Worm (Caenorhabditis elegans) whole organism, L2 larva: ENCODE data around the gene nhr-35.

Experiments used
- C34F6.9 ChIP-seq: fragments of 150-350 bp; optimal IDR thresholded peaks from 2 replicates; lab custom pipeline; 2014; ENCODE audit warnings: missing biosample characterization, missing genetic modification characterization
- F13H6.1 ChIP-seq: sonication (generic microtip); optimal IDR thresholded peaks from 2 replicates; lab custom pipeline; 2016; ENCODE audit warnings: missing genetic modification characterization, missing compliant biosample characterization
- R02D3.7 ChIP-seq: fragments of 150-350 bp; optimal IDR thresholded peaks from 2 replicates; lab custom pipeline; 2014; ENCODE audit warnings: missing biosample characterization, missing genetic modification characterization
- ZK546.5 ChIP-seq: sonication (generic microtip); optimal IDR thresholded peaks from 2 replicates; lab custom pipeline; 2017; ENCODE audit warnings: missing biosample characterization, missing genetic modification characterization
- alr-1 ChIP-seq: fragments of 150-350 bp; optimal IDR thresholded peaks from 2 replicates; lab custom pipeline; 2014; ENCODE audit warnings: missing biosample characterization, missing genetic modification characterization
- ama-1 ChIP-seq: fragments of 150-350 bp; optimal IDR thresholded peaks from 2 replicates; lab custom pipeline; 2018; ENCODE audit warnings: inconsistent platforms
- blmp-1 ChIP-seq: sonication (generic microtip); optimal IDR thresholded peaks from 2 replicates; lab custom pipeline; 2017; ENCODE audit warnings: missing genetic modification characterization, mild to moderate bottlenecking, missing compliant biosample characterization, antibody characterized with exemption, moderate library complexity; ENCODE audit not compliant: insufficient read depth
- ceh-16 ChIP-seq: fragments of 150-350 bp; optimal IDR thresholded peaks from 2 replicates; lab custom pipeline; 2014; ENCODE audit warnings: missing biosample characterization, missing genetic modification characterization
- ceh-82 ChIP-seq: fragments of 150-350 bp; optimal IDR thresholded peaks from 2 replicates; lab custom pipeline; 2014; ENCODE audit warnings: missing biosample characterization, missing genetic modification characterization
- crh-2 ChIP-seq: sonication (generic microtip); optimal IDR thresholded peaks from 2 replicates; lab custom pipeline; 2017; ENCODE audit warnings: missing biosample characterization, missing genetic modification characterization
- dmd-4 ChIP-seq: sonication (generic microtip); optimal IDR thresholded peaks from 2 replicates; lab custom pipeline; 2017; ENCODE audit warnings: missing biosample characterization, missing genetic modification characterization
- elt-1 ChIP-seq: fragments of 150-350 bp; optimal IDR thresholded peaks from 2 replicates; lab custom pipeline; 2014; ENCODE audit warnings: missing biosample characterization, missing genetic modification characterization
- elt-3 ChIP-seq: sonication (generic microtip); optimal IDR thresholded peaks from 2 replicates; lab custom pipeline; 2017; ENCODE audit warnings: missing biosample characterization, missing genetic modification characterization
- fos-1 ChIP-seq: fragments of 150-350 bp; optimal IDR thresholded peaks from 2 replicates; lab custom pipeline; 2014; ENCODE audit warnings: missing biosample characterization, missing genetic modification characterization
- gmeb-1 ChIP-seq: fragments of 150-350 bp; optimal IDR thresholded peaks from 2 replicates; lab custom pipeline; 2014; ENCODE audit warnings: missing biosample characterization, missing genetic modification characterization
- lin-11 ChIP-seq: fragments of 150-350 bp; sonication (generic microtip); optimal IDR thresholded peaks from 2 replicates; lab custom pipeline; 2014; ENCODE audit warnings: missing biosample characterization, missing genetic modification characterization, inconsistent platforms, mixed read lengths
- lin-39 ChIP-seq: fragments of 150-350 bp; optimal IDR thresholded peaks from 2 replicates; lab custom pipeline; 2014; ENCODE audit warnings: missing biosample characterization, missing genetic modification reagents, missing genetic modification characterization
- lsy-2 ChIP-seq, 2 experiments: fragments of 150-350 bp in 1 of 2; sonication (generic microtip) in 1 of 2; optimal IDR thresholded peaks; 2 replicates each; lab custom pipeline; 2014 to 2017; ENCODE audit warnings: missing biosample characterization in 2 of 2, missing genetic modification characterization in 2 of 2
- mab-5 ChIP-seq: fragments of 150-350 bp; optimal IDR thresholded peaks from 2 replicates; lab custom pipeline; 2014; ENCODE audit warnings: missing biosample characterization, missing genetic modification characterization
- mbf-1 ChIP-seq: sonication (generic microtip); optimal IDR thresholded peaks from 2 replicates; lab custom pipeline; 2017; ENCODE audit warnings: missing biosample characterization, missing genetic modification characterization
- mdl-1 ChIP-seq, 2 experiments: fragments of 150-350 bp in 1 of 2; sonication (generic microtip) in 1 of 2; optimal IDR thresholded peaks; 2 replicates each; lab custom pipeline; 2017; ENCODE audit warnings: missing biosample characterization in 2 of 2, missing genetic modification characterization in 2 of 2
- nhr-10 ChIP-seq: sonication (generic microtip); optimal IDR thresholded peaks from 2 replicates; lab custom pipeline; 2017; ENCODE audit warnings: missing biosample characterization, missing genetic modification characterization
- nhr-129 ChIP-seq: fragments of 150-350 bp; optimal IDR thresholded peaks from 2 replicates; lab custom pipeline; 2014; ENCODE audit warnings: missing biosample characterization, missing genetic modification characterization
- nhr-21 ChIP-seq: fragments of 150-350 bp; optimal IDR thresholded peaks from 2 replicates; lab custom pipeline; 2014; ENCODE audit warnings: missing biosample characterization, missing genetic modification characterization
- nhr-23 ChIP-seq: fragments of 150-350 bp; optimal IDR thresholded peaks from 2 replicates; lab custom pipeline; 2014; ENCODE audit warnings: missing biosample characterization, missing genetic modification reagents, missing genetic modification characterization
- nhr-237 ChIP-seq: fragments of 150-350 bp; optimal IDR thresholded peaks from 2 replicates; lab custom pipeline; 2014; ENCODE audit warnings: missing biosample characterization, missing genetic modification characterization
- nhr-6 ChIP-seq: fragments of 150-350 bp; optimal IDR thresholded peaks from 2 replicates; lab custom pipeline; 2014; ENCODE audit warnings: missing biosample characterization, missing genetic modification characterization
- peb-1 ChIP-seq: fragments of 150-350 bp; optimal IDR thresholded peaks from 2 replicates; lab custom pipeline; 2014; ENCODE audit warnings: missing biosample characterization, missing genetic modification characterization
- sem-4 ChIP-seq: fragments of 150-350 bp; optimal IDR thresholded peaks from 2 replicates; lab custom pipeline; 2014; ENCODE audit warnings: missing biosample characterization, missing genetic modification reagents, missing genetic modification characterization
- skn-1 ChIP-seq: sonication (generic microtip); optimal IDR thresholded peaks from 2 replicates; lab custom pipeline; 2017; ENCODE audit warnings: missing biosample characterization, missing genetic modification characterization
- sma-9 ChIP-seq, 2 experiments: fragments of 150-350 bp in 1 of 2; sonication (generic microtip) in 1 of 2; optimal IDR thresholded peaks; 2 replicates each; lab custom pipeline; 2014 to 2016; ENCODE audit warnings: missing genetic modification characterization in 2 of 2, mild to moderate bottlenecking in 1 of 2, missing biosample characterization in 1 of 2, missing compliant biosample characterization in 1 of 2, missing genetic modification reagents in 1 of 2, moderate library complexity in 1 of 2
- snpc-4 ChIP-seq: fragments of 150-350 bp; optimal IDR thresholded peaks from 2 replicates; lab custom pipeline; 2014; ENCODE audit warnings: missing biosample characterization, missing genetic modification characterization
- unc-39 ChIP-seq: fragments of 150-350 bp; optimal IDR thresholded peaks from 2 replicates; lab custom pipeline; 2014; ENCODE audit warnings: missing biosample characterization, missing genetic modification characterization
- unc-55 ChIP-seq: fragments of 150-350 bp; sonication (generic microtip); optimal IDR thresholded peaks from 3 replicates; lab custom pipeline; 2014; ENCODE audit warnings: missing biosample characterization, missing genetic modification reagents, missing genetic modification characterization
- unc-62 ChIP-seq: fragments of 150-350 bp; optimal IDR thresholded peaks from 2 replicates; lab custom pipeline; 2014; ENCODE audit warnings: missing biosample characterization, missing genetic modification reagents, missing genetic modification characterization
- zag-1 ChIP-seq: fragments of 150-350 bp; optimal IDR thresholded peaks from 2 replicates; lab custom pipeline; 2014; ENCODE audit warnings: missing biosample characterization, missing genetic modification characterization
- ztf-11 ChIP-seq: sonication (generic microtip); optimal IDR thresholded peaks from 2 replicates; lab custom pipeline; 2017; ENCODE audit warnings: missing biosample characterization, missing genetic modification characterization
- ztf-4 ChIP-seq: fragments of 150-350 bp; optimal IDR thresholded peaks from 2 replicates; lab custom pipeline; 2014; ENCODE audit warnings: missing biosample characterization, missing genetic modification characterization

The nhr-35 gene

DNA sequence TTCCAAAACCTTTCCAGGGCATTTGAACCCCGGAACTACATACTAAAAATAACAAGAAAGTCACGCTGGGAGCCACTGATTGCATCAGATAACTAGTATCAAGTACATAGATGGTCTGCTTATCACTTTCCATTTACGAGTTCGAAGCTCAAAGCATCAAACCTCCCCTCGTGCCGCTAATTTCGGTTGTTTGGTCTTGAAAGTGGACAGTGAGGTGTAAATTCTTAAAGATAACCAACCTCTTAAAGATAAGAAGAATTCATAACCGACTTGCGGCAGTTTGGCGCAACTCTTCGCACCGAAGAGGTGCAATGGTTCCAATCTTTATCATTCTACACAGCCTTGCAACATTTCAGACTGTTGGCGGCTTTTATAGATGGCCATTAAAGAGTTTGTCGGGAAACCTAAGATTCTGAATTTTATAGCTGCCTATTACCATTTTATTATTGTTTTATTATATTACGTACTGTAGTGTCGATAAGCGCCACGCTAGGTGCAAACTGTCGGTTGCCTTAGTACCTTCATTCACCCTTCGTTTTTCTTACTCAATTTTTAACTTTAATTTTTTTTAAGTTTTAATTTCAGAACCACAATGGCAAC is 32.3 kb downstream of the nhr-35 start, which contains the start of gene amt-4:
Gene amt-4 (plus strand): TSS at position 586 of the 600 bp plus-strand sequence.
- TF ChIP-seq mab-5 (tag; lab: Kevin White, UChicago), result no peak
- TF ChIP-seq fos-1 (tag; lab: Kevin White, UChicago), result peak; percentile 80
- TF ChIP-seq peb-1 (tag; lab: Kevin White, UChicago), result no peak
- TF ChIP-seq crh-2 (tag; lab: Kevin White, UChicago), result peak; percentile 45
- peak; percentile 42 for TF ChIP-seq gmeb-1 (tag; lab: Kevin White, UChicago)
- TF ChIP-seq nhr-6 (tag; lab: Kevin White, UChicago), result no peak
- no peak for TF ChIP-seq nhr-237 (tag; lab: Kevin White, UChicago)
- no peak for TF ChIP-seq zag-1
- TF ChIP-seq ceh-82 (tag; lab: Kevin White, UChicago), result no peak
- TF ChIP-seq mbf-1 (tag; lab: Kevin White, UChicago), result no peak
- TF ChIP-seq F13H6.1 (tag; lab: Kevin White, UChicago), result peak; percentile 50
- no peak for TF ChIP-seq snpc-4
- TF ChIP-seq nhr-129 (tag; lab: Kevin White, UChicago), result peak; percentile 79
- TF ChIP-seq nhr-23, result no peak
- no peak for TF ChIP-seq ztf-4
- no peak for TF ChIP-seq lin-11 (tag; lab: Kevin White, UChicago)
- TF ChIP-seq unc-62, result no peak
- peak; percentile 82 for TF ChIP-seq sma-9 (GFP tag; optimal IDR thresholded peaks at IDR 0.05; lab: Kevin White, UChicago)
- no peak for TF ChIP-seq sma-9 (tag; optimal IDR thresholded peaks at IDR 0.05; lab: Kevin White, UChicago)
- TF ChIP-seq nhr-21 (tag; lab: Kevin White, UChicago), result no peak
- TF ChIP-seq alr-1 (tag; lab: Kevin White, UChicago), result no peak
- no peak for TF ChIP-seq R02D3.7
- TF ChIP-seq sem-4, result no peak
- no peak for TF ChIP-seq ama-1
- TF ChIP-seq unc-55 (GFP tag; lab: Kevin White, UChicago), result no peak
- no peak for TF ChIP-seq lin-39
- no peak for TF ChIP-seq C34F6.9 (tag; lab: Kevin White, UChicago)
- no peak for TF ChIP-seq ceh-16 (tag; lab: Kevin White, UChicago)
- no peak for TF ChIP-seq unc-39
- no peak for TF ChIP-seq elt-1 (tag; lab: Kevin White, UChicago)
- peak in 1 of 2 experiments; percentile 56 for TF ChIP-seq mdl-1 (tag; optimal IDR thresholded peaks at IDR 0.05; lab: Kevin White, UChicago)
- no peak for TF ChIP-seq elt-3 (tag; lab: Kevin White, UChicago)
- no peak for TF ChIP-seq dmd-4 (tag; lab: Kevin White, UChicago)
- TF ChIP-seq blmp-1, result no peak

DNA sequence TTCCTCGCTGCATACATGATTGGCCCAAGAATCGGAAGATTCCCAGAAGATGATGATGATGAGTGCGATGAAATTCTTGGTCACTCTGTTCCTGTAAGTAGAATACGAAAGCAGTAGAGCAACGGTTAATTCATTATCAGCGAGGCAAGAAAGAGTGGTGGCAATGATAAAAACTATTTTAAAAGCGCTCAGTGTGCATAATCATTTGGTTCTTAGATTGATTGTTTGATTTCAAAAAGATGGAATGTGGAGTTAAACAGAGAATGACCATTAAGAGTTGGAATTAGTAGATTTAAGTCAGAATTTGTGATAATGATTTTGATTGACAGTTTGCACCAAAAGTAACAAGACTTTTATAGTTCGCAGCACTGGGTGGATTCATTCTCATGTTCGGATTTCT is 34.6 kb downstream of the nhr-35 start:
- no peak for TF ChIP-seq gmeb-1 (tag; lab: Kevin White, UChicago)
- TF ChIP-seq zag-1, result no peak
- no peak for TF ChIP-seq blmp-1
- TF ChIP-seq fos-1 (tag; lab: Kevin White, UChicago), result peak; percentile 29
- peak; percentile 23 for TF ChIP-seq sma-9 (GFP tag; optimal IDR thresholded peaks at IDR 0.05; lab: Kevin White, UChicago)
- TF ChIP-seq sma-9 (tag; optimal IDR thresholded peaks at IDR 0.05; lab: Kevin White, UChicago), result no peak
- TF ChIP-seq skn-1 (tag; lab: Kevin White, UChicago), result no peak

DNA sequence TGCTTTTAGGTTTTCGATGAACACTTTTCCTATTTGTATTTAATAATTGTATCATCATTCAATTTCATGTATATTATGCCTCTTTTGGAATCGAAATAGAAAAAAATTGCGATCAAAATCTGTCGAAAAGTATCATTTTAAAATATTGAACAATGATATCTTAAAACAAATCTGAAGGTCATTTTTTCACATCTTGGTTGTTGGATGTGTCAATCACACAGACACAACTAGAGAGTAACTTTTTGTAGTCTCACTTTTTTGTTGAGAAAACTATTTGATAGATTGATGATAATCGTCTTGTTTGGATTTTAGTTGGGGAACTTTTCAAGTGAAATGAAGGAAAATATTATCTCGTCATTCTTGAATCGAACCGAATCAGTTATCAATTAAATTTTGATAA is 36.8 kb downstream of the nhr-35 start:
- peak; percentile 48 for TF ChIP-seq sma-9 (GFP tag; optimal IDR thresholded peaks at IDR 0.05; lab: Kevin White, UChicago)
- TF ChIP-seq sma-9 (tag; optimal IDR thresholded peaks at IDR 0.05; lab: Kevin White, UChicago), result no peak
- no peak for TF ChIP-seq lin-39
- no peak for TF ChIP-seq peb-1 (tag; lab: Kevin White, UChicago)
- TF ChIP-seq elt-1 (tag; lab: Kevin White, UChicago), result no peak

DNA sequence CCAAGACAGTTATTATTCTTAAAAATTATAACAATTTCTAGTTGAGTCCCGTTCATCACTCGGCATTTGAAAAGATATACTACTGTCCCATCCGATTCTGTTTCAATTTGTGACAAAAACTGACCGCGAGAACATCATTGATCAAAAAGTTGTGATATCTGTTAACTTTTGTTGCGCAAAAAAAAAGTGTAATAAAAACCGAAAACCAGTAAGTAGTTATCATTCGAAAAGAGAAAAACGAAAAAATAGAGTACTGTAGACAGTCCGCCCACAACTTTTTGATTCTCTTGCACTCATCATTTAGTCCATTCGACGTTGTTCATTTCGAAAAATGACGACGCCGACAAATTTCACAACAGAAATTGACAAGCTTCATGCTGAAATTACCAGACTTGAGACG is 38.6 kb downstream of the nhr-35 start, which contains the start of gene amt-1:
Gene amt-1 (plus strand): TSS at position 301 of the 400 bp plus-strand sequence.
- TF ChIP-seq mdl-1 (tag; optimal IDR thresholded peaks at IDR 0.05; lab: Kevin White, UChicago), result no peak
- no peak for TF ChIP-seq peb-1 (tag; lab: Kevin White, UChicago)
- no peak for TF ChIP-seq nhr-237 (tag; lab: Kevin White, UChicago)
- TF ChIP-seq elt-1 (tag; lab: Kevin White, UChicago), result no peak
- no peak for TF ChIP-seq ceh-82 (tag; lab: Kevin White, UChicago)
- TF ChIP-seq nhr-23, result no peak
- TF ChIP-seq nhr-10 (tag; lab: Kevin White, UChicago), result no peak
- no peak for TF ChIP-seq ZK546.5 (tag; lab: Kevin White, UChicago)
- no peak for TF ChIP-seq blmp-1
- TF ChIP-seq ztf-11 (tag; lab: Kevin White, UChicago), result no peak
- no peak for TF ChIP-seq lsy-2 (tag; optimal IDR thresholded peaks at IDR 0.05; lab: Kevin White, UChicago)
- TF ChIP-seq alr-1 (tag; lab: Kevin White, UChicago), result no peak
- no peak for TF ChIP-seq lin-11 (tag; lab: Kevin White, UChicago)
